Fruit fly (Drosophila melanogaster) whole organism, prepupa: ENCODE data around the gene Had1.

Source experiments
- Blimp-1 ChIP-seq: fragments of 200-800 bp; sonication (Bioruptor generic); optimal IDR thresholded peaks from 3 replicates; lab custom pipeline; 2017; ENCODE audit warnings: missing biosample characterization, missing genetic modification characterization, mild to moderate bottlenecking, moderate library complexity, missing genetic modification reagents
- CG10631 ChIP-seq: fragments of 200-800 bp; sonication (Bioruptor generic); optimal IDR thresholded peaks from 2 replicates; lab custom pipeline; 2016; ENCODE audit warnings: missing biosample characterization, missing genetic modification characterization
- CG10669 ChIP-seq: fragments of 200-800 bp; sonication (Bioruptor generic); optimal IDR thresholded peaks from 3 replicates; lab custom pipeline; 2018; ENCODE audit warnings: missing biosample characterization, mild to moderate bottlenecking, missing genetic modification characterization, moderate library complexity
- CG11294 ChIP-seq: fragments of 200-800 bp; sonication (Bioruptor generic); IDR thresholded peaks from 2 replicates; pipeline ENCODE4 v1.3.6; 2022; ENCODE audit warnings: missing biosample characterization, missing genetic modification characterization
- CG11762 ChIP-seq: fragments of 200-800 bp; sonication (Bioruptor generic); optimal IDR thresholded peaks from 3 replicates; lab custom pipeline; 2016; ENCODE audit warnings: missing biosample characterization, missing genetic modification characterization; ENCODE audit not compliant: insufficient read depth
- CG11902 ChIP-seq: fragments of 200-800 bp; sonication (Bioruptor generic); optimal IDR thresholded peaks from 3 replicates; lab custom pipeline; 2016; ENCODE audit warnings: missing biosample characterization, missing genetic modification characterization
- CG15336 ChIP-seq: fragments of 200-800 bp; sonication (Bioruptor generic); IDR thresholded peaks from 2 replicates; pipeline ENCODE4 v1.3.6; 2022; ENCODE audit warnings: missing biosample characterization, missing genetic modification characterization
- CG1621 ChIP-seq: fragments of 200-800 bp; sonication (Bioruptor generic); optimal IDR thresholded peaks from 3 replicates; lab custom pipeline; 2018; ENCODE audit warnings: missing biosample characterization, mild to moderate bottlenecking, missing genetic modification characterization
- CG16779 ChIP-seq: fragments of 200-800 bp; sonication (Bioruptor generic); optimal IDR thresholded peaks from 3 replicates; lab custom pipeline; 2017; ENCODE audit warnings: missing biosample characterization, mild to moderate bottlenecking, missing genetic modification characterization
- CG31627 ChIP-seq: fragments of 200-800 bp; sonication (Bioruptor generic); optimal IDR thresholded peaks from 3 replicates; lab custom pipeline; 2016; ENCODE audit warnings: missing biosample characterization, missing genetic modification characterization
- CG3919 ChIP-seq: fragments of 200-800 bp; sonication (Bioruptor generic); optimal IDR thresholded peaks from 3 replicates; lab custom pipeline; 2016; ENCODE audit warnings: missing biosample characterization, missing genetic modification characterization
- CG6163 ChIP-seq: fragments of 200-800 bp; sonication (Bioruptor generic); IDR thresholded peaks from 3 replicates; pipeline ENCODE4 v1.3.6; 2022; ENCODE audit warnings: missing biosample characterization, missing genetic modification characterization
- CG6276 ChIP-seq: fragments of 200-800 bp; sonication (Bioruptor generic); optimal IDR thresholded peaks from 2 replicates; lab custom pipeline; 2017; ENCODE audit warnings: missing biosample characterization, mild to moderate bottlenecking, missing genetic modification characterization
- CG6792 ChIP-seq: fragments of 200-800 bp; sonication (Bioruptor generic); optimal IDR thresholded peaks from 3 replicates; lab custom pipeline; 2016; ENCODE audit warnings: missing biosample characterization, missing genetic modification characterization
- CG6808 ChIP-seq: fragments of 200-800 bp; sonication (Bioruptor generic); optimal IDR thresholded peaks from 3 replicates; lab custom pipeline; 2017; ENCODE audit warnings: missing biosample characterization, missing genetic modification characterization, mild to moderate bottlenecking, moderate library complexity, missing genetic modification reagents
- CG8632 ChIP-seq: fragments of 200-800 bp; sonication (Bioruptor generic); optimal IDR thresholded peaks from 3 replicates; lab custom pipeline; 2016; ENCODE audit warnings: missing biosample characterization, missing genetic modification characterization
- Eip75B ChIP-seq: fragments of 200-800 bp; sonication (Bioruptor generic); optimal IDR thresholded peaks from 3 replicates; lab custom pipeline; 2016; ENCODE audit warnings: missing biosample characterization, missing genetic modification characterization
- Eip78C ChIP-seq: fragments of 200-800 bp; sonication (Bioruptor generic); peaks from one replicate; lab custom pipeline; 2016; ENCODE audit warnings: missing biosample characterization, missing genetic modification characterization
- Eip93F ChIP-seq: fragments of 200-800 bp; sonication (Bioruptor generic); optimal IDR thresholded peaks from 2 replicates; lab custom pipeline; 2016; ENCODE audit warnings: missing biosample characterization, mild to moderate bottlenecking, missing genetic modification characterization
- Ets21C ChIP-seq: fragments of 200-800 bp; sonication (Bioruptor generic); optimal IDR thresholded peaks from 3 replicates; lab custom pipeline; 2016; ENCODE audit warnings: missing biosample characterization, missing genetic modification characterization
- Ets96B ChIP-seq: fragments of 200-800 bp; optimal IDR thresholded peaks from 2 replicates; lab custom pipeline; 2019; ENCODE audit warnings: missing biosample characterization, mild to moderate bottlenecking, missing genetic modification characterization, moderate library complexity
- Gug ChIP-seq: fragments of 200-800 bp; sonication (Bioruptor generic); IDR thresholded peaks from 2 replicates; pipeline ENCODE4 v1.3.6; 2022; ENCODE audit warnings: missing biosample characterization, missing genetic modification characterization
- Hr39 ChIP-seq: fragments of 200-800 bp; sonication (Bioruptor generic); optimal IDR thresholded peaks from 2 replicates; lab custom pipeline; 2016; ENCODE audit warnings: missing biosample characterization, missing genetic modification characterization
- Hr4 ChIP-seq: fragments of 200-800 bp; sonication (Bioruptor generic); optimal IDR thresholded peaks from 3 replicates; lab custom pipeline; 2016; ENCODE audit warnings: missing biosample characterization, missing genetic modification characterization
- Lpt ChIP-seq: fragments of 200-800 bp; sonication (Bioruptor generic); optimal IDR thresholded peaks from 3 replicates; lab custom pipeline; 2016; ENCODE audit warnings: missing biosample characterization, missing genetic modification characterization
- Sox102F ChIP-seq: fragments of 200-800 bp; sonication (Bioruptor generic); optimal IDR thresholded peaks from 2 replicates; lab custom pipeline; 2016; ENCODE audit warnings: missing biosample characterization, mild to moderate bottlenecking, missing genetic modification characterization
- Sox14 ChIP-seq: fragments of 200-800 bp; sonication (Bioruptor generic); optimal IDR thresholded peaks from 3 replicates; lab custom pipeline; 2016; ENCODE audit warnings: missing biosample characterization, missing genetic modification characterization
- Sox15 ChIP-seq: fragments of 200-800 bp; sonication (Bioruptor generic); optimal IDR thresholded peaks from 3 replicates; lab custom pipeline; 2016; ENCODE audit warnings: missing biosample characterization, missing genetic modification characterization
- achi ChIP-seq: fragments of 200-800 bp; sonication (Bioruptor generic); optimal IDR thresholded peaks from 3 replicates; lab custom pipeline; 2016; ENCODE audit warnings: missing biosample characterization, missing genetic modification characterization
- acj6 ChIP-seq: fragments of 200-800 bp; sonication (Bioruptor generic); optimal IDR thresholded peaks from 3 replicates; lab custom pipeline; 2016; ENCODE audit warnings: missing biosample characterization, missing genetic modification characterization
- cyc ChIP-seq: fragments of 200-800 bp; sonication (Bioruptor generic); optimal IDR thresholded peaks from 3 replicates; lab custom pipeline; 2016; ENCODE audit warnings: missing biosample characterization, missing genetic modification characterization
- dsx ChIP-seq: fragments of 200-800 bp; optimal IDR thresholded peaks from 3 replicates; lab custom pipeline; 2019; ENCODE audit warnings: missing biosample characterization, mild to moderate bottlenecking, missing genetic modification characterization, moderate library complexity; ENCODE audit not compliant: poor library complexity, severe bottlenecking
- esn ChIP-seq: fragments of 200-800 bp; sonication (Bioruptor generic); optimal IDR thresholded peaks from 2 replicates; lab custom pipeline; 2016; ENCODE audit warnings: missing biosample characterization, mild to moderate bottlenecking, missing genetic modification characterization, moderate library complexity
- fd59A ChIP-seq: fragments of 200-800 bp; sonication (Bioruptor generic); optimal IDR thresholded peaks from 2 replicates; lab custom pipeline; 2017; ENCODE audit warnings: missing biosample characterization, mild to moderate bottlenecking, missing genetic modification characterization, missing genetic modification reagents
- fd85E ChIP-seq: fragments of 200-800 bp; sonication (Bioruptor generic); optimal IDR thresholded peaks from 3 replicates; lab custom pipeline; 2016; ENCODE audit warnings: missing biosample characterization, missing genetic modification characterization
- fkh ChIP-seq: fragments of 200-800 bp; sonication (Bioruptor generic); optimal IDR thresholded peaks from 3 replicates; lab custom pipeline; 2017; ENCODE audit warnings: missing biosample characterization, mild to moderate bottlenecking, missing genetic modification characterization, moderate library complexity
- lz ChIP-seq: fragments of 200-800 bp; sonication (Bioruptor generic); optimal IDR thresholded peaks from 3 replicates; lab custom pipeline; 2016; ENCODE audit warnings: missing biosample characterization, missing genetic modification characterization
- net ChIP-seq: fragments of 200-800 bp; sonication (Bioruptor generic); optimal IDR thresholded peaks from 3 replicates; lab custom pipeline; 2016; ENCODE audit warnings: missing biosample characterization, missing genetic modification characterization
- salr ChIP-seq, 2 experiments: fragments of 200-800 bp; sonication (Bioruptor generic); optimal IDR thresholded peaks; 3 replicates each; lab custom pipeline; 2016 to 2018; ENCODE audit warnings: missing biosample characterization in 2 of 2, missing genetic modification characterization in 2 of 2, mild to moderate bottlenecking in 1 of 2
- spab ChIP-seq: fragments of 200-800 bp; sonication (Bioruptor generic); optimal IDR thresholded peaks from 2 replicates; lab custom pipeline; 2017; ENCODE audit warnings: missing biosample characterization, mild to moderate bottlenecking, missing genetic modification characterization, missing genetic modification reagents
- ss ChIP-seq, 2 experiments: fragments of 200-800 bp; sonication (Bioruptor generic); optimal IDR thresholded peaks; 2 replicates in 1 of 2; 3 replicates in 1 of 2; lab custom pipeline; 2017 to 2018; ENCODE audit warnings: mild to moderate bottlenecking in 2 of 2, missing biosample characterization in 2 of 2, missing genetic modification characterization in 2 of 2, moderate library complexity in 1 of 2
- svp ChIP-seq: fragments of 200-800 bp; sonication (Bioruptor generic); peaks from one replicate; lab custom pipeline; 2016; ENCODE audit warnings: missing biosample characterization, missing genetic modification characterization
- topi ChIP-seq: fragments of 200-800 bp; sonication (Bioruptor generic); optimal IDR thresholded peaks from 3 replicates; lab custom pipeline; 2016; ENCODE audit warnings: missing biosample characterization, missing genetic modification characterization
- vri ChIP-seq: fragments of 200-800 bp; sonication (Bioruptor generic); optimal IDR thresholded peaks from 3 replicates; lab custom pipeline; 2016; ENCODE audit warnings: missing biosample characterization, mild to moderate bottlenecking, missing genetic modification characterization

Had1 gene

DNA sequence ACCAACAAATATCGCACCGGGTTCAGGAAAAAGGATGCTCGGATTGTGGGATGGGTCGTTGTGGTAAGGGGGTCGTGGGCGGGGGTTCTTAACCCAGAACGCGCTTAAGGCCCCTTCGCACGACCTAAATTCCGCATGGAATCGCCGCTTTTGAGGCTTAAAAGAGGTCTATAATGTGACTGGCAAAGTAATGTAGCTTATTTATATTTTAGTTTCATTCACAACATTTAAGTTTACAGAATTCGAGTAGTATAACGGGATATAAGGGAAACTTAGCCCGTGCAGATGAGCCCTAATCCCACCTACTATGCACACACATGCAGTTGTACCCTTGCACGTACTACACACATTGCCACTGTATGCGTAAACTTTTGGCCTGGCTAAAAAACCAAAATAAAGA, 29.7 kb downstream of the Had1 start (continued):
- TF ChIP-seq salr (GFP tag; optimal IDR thresholded peaks at IDR 0.05; lab: Kevin White, UChicago) (peak; percentile 50 to 80), acj6 (peak; percentile 80), fd59A (peak; percentile 89), ss (GFP tag; optimal IDR thresholded peaks at IDR 0.05; lab: Kevin White, UChicago) (peak; percentile 90 to 91), CG6163 (GFP tag; lab: Robert Waterston, UW) (peak; percentile 93), CG8632 (GFP tag; lab: Kevin White, UChicago) (peak; percentile 85), Hr39 (GFP tag; lab: Kevin White, UChicago) (peak; percentile 80), esn (GFP tag; lab: Kevin White, UChicago) (peak; percentile 79), lz (peak; percentile 78), cyc (GFP tag; lab: Kevin White, UChicago) (peak; percentile 65), fd85E (GFP tag; lab: Kevin White, UChicago) (peak; percentile 13), CG11294 (GFP tag; lab: Robert Waterston, UW) (peak; percentile 70; the same call in 1 of the 2 replicates), CG1621 (tag; lab: Kevin White, UChicago) (peak; percentile 92)

dm6 chrX:16277878-16278506, 30.5 kb downstream of the Had1 start, which contains the start of gene eas:
Gene eas (plus strand): TSS chrX:16278328.
- 0 out of 3 replicates have a peak, but pooled peaks have one; percentile 7 for TF ChIP-seq CG6163 (GFP tag; lab: Robert Waterston, UW)
- TF ChIP-seq acj6, result peak; percentile 27
- peak; percentile 16 for TF ChIP-seq CG31627 (GFP tag; lab: Kevin White, UChicago)
- peak; percentile 36 for TF ChIP-seq Hr39 (GFP tag; lab: Kevin White, UChicago)
- no peak for TF ChIP-seq CG15336 (GFP tag; lab: Robert Waterston, UW)
- peak; percentile 16 for TF ChIP-seq lz
- peak in 1 of 2 experiments; percentile 7 for TF ChIP-seq salr (GFP tag; optimal IDR thresholded peaks at IDR 0.05; lab: Kevin White, UChicago)
- TF ChIP-seq esn (GFP tag; lab: Kevin White, UChicago), result peak; percentile 31
- peak; percentile 55 for TF ChIP-seq Eip78C (GFP tag; lab: Kevin White, UChicago)
- no peak for TF ChIP-seq CG11762 (GFP tag; lab: Kevin White, UChicago)
- no peak for TF ChIP-seq Blimp-1 (GFP tag; lab: Kevin White, UChicago)

dm6 chrX:16275854-16276338, 32.6 kb downstream of the Had1 start, which contains the start of the genes kat80 and Prosalpha4:
Gene kat80 (minus strand): TSS chrX:16276180.
Gene Prosalpha4 (plus strand): TSS chrX:16276270.
- TF ChIP-seq lz, result no peak
- TF ChIP-seq vri, result no peak
- peak; percentile 2 for TF ChIP-seq acj6
- TF ChIP-seq Gug (GFP tag; lab: Robert Waterston, UW), result no peak
- TF ChIP-seq spab (GFP tag; lab: Kevin White, UChicago), result no peak
- no peak for TF ChIP-seq CG1621 (tag; lab: Kevin White, UChicago)
- no peak for TF ChIP-seq Ets21C
- peak; percentile 33 for TF ChIP-seq Hr4
- peak; percentile 40 for TF ChIP-seq achi (GFP tag; lab: Kevin White, UChicago)
- TF ChIP-seq topi (GFP tag; lab: Kevin White, UChicago), result no peak
- peak; percentile 50 for TF ChIP-seq Eip75B (GFP tag; lab: Kevin White, UChicago)
- TF ChIP-seq svp (GFP tag; lab: Kevin White, UChicago), result peak; percentile 45
- TF ChIP-seq CG6276 (GFP tag; lab: Kevin White, UChicago), result no peak
- no peak for TF ChIP-seq CG6808 (GFP tag; lab: Kevin White, UChicago)
- TF ChIP-seq Lpt, result no peak
- no peak for TF ChIP-seq Eip93F (GFP tag; lab: Kevin White, UChicago)
- peak; percentile 19 for TF ChIP-seq esn (GFP tag; lab: Kevin White, UChicago)
- no peak for TF ChIP-seq Ets96B (tag; lab: Kevin White, UChicago)
- no peak for TF ChIP-seq Sox15
- TF ChIP-seq CG16779 (tag; lab: Kevin White, UChicago), result no peak
- TF ChIP-seq fkh (GFP tag; lab: Kevin White, UChicago), result no peak
- no peak for TF ChIP-seq net
- peak; percentile 69 for TF ChIP-seq dsx (GFP tag; lab: Kevin White, UChicago)
- no peak for TF ChIP-seq CG11902 (GFP tag; lab: Kevin White, UChicago)
- peak; percentile 22 for TF ChIP-seq CG6792
- peak; percentile 26 for TF ChIP-seq CG3919
- no peak for TF ChIP-seq Blimp-1 (GFP tag; lab: Kevin White, UChicago)
- no peak for TF ChIP-seq Sox102F (GFP tag; lab: Kevin White, UChicago)
- TF ChIP-seq salr (GFP tag; optimal IDR thresholded peaks at IDR 0.05; lab: Kevin White, UChicago), result no peak
- TF ChIP-seq Eip78C (GFP tag; lab: Kevin White, UChicago), result no peak
- TF ChIP-seq Sox14 (GFP tag; lab: Kevin White, UChicago), result no peak
- peak; percentile 12 for TF ChIP-seq CG10669 (GFP tag; lab: Kevin White, UChicago)
- no peak for TF ChIP-seq CG11294 (GFP tag; lab: Robert Waterston, UW)
- TF ChIP-seq CG10631, result no peak
